Worm (Caenorhabditis elegans): Measurements from ENCODE around the gene T13C2.2.
A peak's percentile ranks its signal among the peaks of the same experiment; 100 is the strongest.

The T13C2.2 gene

ce11 chrII:6826726-6827125, 34.7 kb downstream of the T13C2.2 start:
- TF ChIP-seq skn-1 (tag; optimal IDR thresholded peaks at IDR 0.05): no peak
- no peak for TF ChIP-seq nhr-10 (tag; optimal IDR thresholded peaks at IDR 0.05)
- no peak for TF ChIP-seq lin-39 (tag; optimal IDR thresholded peaks at IDR 0.05)
- no peak for TF ChIP-seq ama-1 (optimal IDR thresholded peaks at IDR 0.05)
- no peak for TF ChIP-seq peb-1 (tag; optimal IDR thresholded peaks at IDR 0.05)
- TF ChIP-seq lsy-2 (tag; optimal IDR thresholded peaks at IDR 0.05): peak in 1 of 2 experiments; percentile 32
- TF ChIP-seq ztf-11 (tag; optimal IDR thresholded peaks at IDR 0.05): no peak
- TF ChIP-seq ZK546.5 (tag; optimal IDR thresholded peaks at IDR 0.05): no peak
- TF ChIP-seq nhr-25 (tag; optimal IDR thresholded peaks at IDR 0.05): no peak
- TF ChIP-seq Y55F3AM.14 (GFP tag; optimal IDR thresholded peaks at IDR 0.05): no peak
- TF ChIP-seq lin-13 (GFP tag; optimal IDR thresholded peaks at IDR 0.05): peak; percentile 22
- TF ChIP-seq nhr-23 (tag; optimal IDR thresholded peaks at IDR 0.05): no peak
- no peak for TF ChIP-seq mbf-1 (tag; optimal IDR thresholded peaks at IDR 0.05)
- TF ChIP-seq F13H6.1 (tag; optimal IDR thresholded peaks at IDR 0.05): peak; percentile 69
- peak; percentile 70 for TF ChIP-seq nhr-129 (tag; optimal IDR thresholded peaks at IDR 0.05)
- TF ChIP-seq fos-1 (tag; optimal IDR thresholded peaks at IDR 0.05): peak; percentile 51
- TF ChIP-seq unc-62 (GFP tag; optimal IDR thresholded peaks at IDR 0.05): no peak
- TF ChIP-seq nhr-237 (tag; optimal IDR thresholded peaks at IDR 0.05): no peak
- no peak for TF ChIP-seq gmeb-1 (tag; optimal IDR thresholded peaks at IDR 0.05)
- peak; percentile 13 for TF ChIP-seq mab-5 (tag; optimal IDR thresholded peaks at IDR 0.05)
- no peak for TF ChIP-seq aly-2 (tag; optimal IDR thresholded peaks at IDR 0.05)
- no peak for TF ChIP-seq nhr-77 (tag; optimal IDR thresholded peaks at IDR 0.05)
- no peak for TF ChIP-seq nhr-12 (tag; optimal IDR thresholded peaks at IDR 0.05)
- TF ChIP-seq C34F6.9 (tag; optimal IDR thresholded peaks at IDR 0.05): peak; percentile 31
- no peak for TF ChIP-seq lin-11 (tag; optimal IDR thresholded peaks at IDR 0.05)
- TF ChIP-seq ztf-1 (GFP tag; conservative IDR thresholded peaks at IDR 0.05): no peak
- peak; percentile 43 for TF ChIP-seq nhr-21 (tag; optimal IDR thresholded peaks at IDR 0.05)
- TF ChIP-seq crh-2 (tag; optimal IDR thresholded peaks at IDR 0.05): peak; percentile 42
- TF ChIP-seq dmd-4 (tag; optimal IDR thresholded peaks at IDR 0.05): no peak
- peak; percentile 61 for TF ChIP-seq nhr-6 (tag; optimal IDR thresholded peaks at IDR 0.05)
- TF ChIP-seq zag-1 (tag; optimal IDR thresholded peaks at IDR 0.05): no peak
- TF ChIP-seq elt-3 (tag; optimal IDR thresholded peaks at IDR 0.05): no peak
- TF ChIP-seq R02D3.7 (tag; optimal IDR thresholded peaks at IDR 0.05): no peak
- TF ChIP-seq alr-1 (tag; optimal IDR thresholded peaks at IDR 0.05): no peak
- TF ChIP-seq ztf-4 (tag; optimal IDR thresholded peaks at IDR 0.05): peak; percentile 15
- no peak for TF ChIP-seq ceh-16 (tag; optimal IDR thresholded peaks at IDR 0.05)
- peak; percentile 89 for TF ChIP-seq sma-9 (GFP tag; optimal IDR thresholded peaks at IDR 0.05)
- TF ChIP-seq sma-9 (tag; optimal IDR thresholded peaks at IDR 0.05): no peak
- no peak for TF ChIP-seq unc-55 (GFP tag; optimal IDR thresholded peaks at IDR 0.05)
- no peak for TF ChIP-seq snpc-4 (tag; optimal IDR thresholded peaks at IDR 0.05)
- no peak for TF ChIP-seq nhr-11 (tag; optimal IDR thresholded peaks at IDR 0.05)
- no peak for TF ChIP-seq unc-39 (tag; optimal IDR thresholded peaks at IDR 0.05)
- TF ChIP-seq blmp-1 (tag; optimal IDR thresholded peaks at IDR 0.05; ENCODE audit: insufficient read depth): peak; percentile 94
- TF ChIP-seq elt-1 (tag; optimal IDR thresholded peaks at IDR 0.05): no peak
- TF ChIP-seq ceh-82 (tag; optimal IDR thresholded peaks at IDR 0.05): no peak
- peak in 1 of 2 experiments; percentile 16 for TF ChIP-seq mdl-1 (tag; optimal IDR thresholded peaks at IDR 0.05)
- TF ChIP-seq sem-4 (tag; optimal IDR thresholded peaks at IDR 0.05): peak; percentile 68
- peak; percentile 72 for TF ChIP-seq sma-3 (GFP tag; optimal IDR thresholded peaks at IDR 0.05)
- TF ChIP-seq egl-27 (tag; optimal IDR thresholded peaks at IDR 0.05): peak; percentile 4

Data from whole organism, L2 larva.